Worm (Caenorhabditis elegans) whole organism, L2 larva: ENCODE measurements around the gene B0250.18.

Source experiments
- ceh-82 ChIP-seq: fragments of 150-350 bp; optimal IDR thresholded peaks from 2 replicates; lab custom pipeline; 2014; ENCODE audit warnings: missing biosample characterization, missing genetic modification characterization
- snpc-4 ChIP-seq: fragments of 150-350 bp; optimal IDR thresholded peaks from 2 replicates; lab custom pipeline; 2014; ENCODE audit warnings: missing biosample characterization, missing genetic modification characterization

DNA sequence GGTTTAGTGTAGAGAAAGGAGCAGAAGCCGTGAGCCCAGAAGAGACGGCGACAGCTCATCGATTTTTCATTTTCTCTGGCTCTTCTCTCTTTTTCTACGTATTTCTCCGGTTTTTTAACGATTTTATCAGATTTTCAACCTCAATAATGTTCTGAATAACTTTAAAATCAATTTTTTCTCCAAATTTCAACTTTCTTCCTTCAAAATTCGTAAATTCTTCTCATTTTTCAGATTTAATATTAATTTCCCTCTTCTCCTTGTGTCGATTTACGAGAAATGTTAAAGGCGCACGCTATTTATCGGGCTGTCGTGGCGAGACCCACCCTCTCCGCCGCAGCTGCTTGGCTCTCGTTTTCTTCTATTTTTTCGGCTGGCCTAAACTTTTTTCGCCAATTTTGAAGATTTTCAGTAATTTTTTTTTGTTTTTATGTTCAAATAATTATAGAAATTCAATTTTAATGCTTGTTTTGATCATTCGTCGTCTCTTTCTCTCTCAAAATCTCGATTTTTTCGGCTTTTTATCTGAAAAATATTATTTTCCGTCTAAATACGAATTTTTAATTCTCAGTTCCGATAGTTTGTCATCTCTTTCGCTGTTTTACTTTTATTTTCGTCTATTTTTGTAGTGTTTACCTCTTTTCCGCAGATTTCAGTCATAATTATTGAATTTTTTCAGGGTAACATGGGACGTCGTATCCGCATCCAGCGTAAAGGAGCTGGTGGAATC lies 18.5 kb upstream of the B0250.18 start, which contains the start of the genes calf-1 and rpl-2:
- TF ChIP-seq ceh-82 (no peak), snpc-4 (no peak)
